Fruit fly (Drosophila melanogaster): ENCODE measurements around the gene Scsalpha1.

Scsalpha1 gene

dm6 chr3L:3785002-3785661 lies 28.9 kb upstream of the Scsalpha1 start (continued):
- TF ChIP-seq CG6765 (GFP tag; optimal IDR thresholded peaks at IDR 0.05) (no peak), CG11085 (GFP tag; IDR thresholded peaks at IDR 0.05) (peak; percentile 88), CG1233 (GFP tag; optimal IDR thresholded peaks at IDR 0.05) (peak; percentile 72), CG14965 (GFP tag; optimal IDR thresholded peaks at IDR 0.05; ENCODE audit: borderline replicate concordance) (peak; percentile 80), Gsc (GFP tag; IDR thresholded peaks at IDR 0.05) (peak; percentile 92), CG7556 (GFP tag; optimal IDR thresholded peaks at IDR 0.05) (peak; percentile 91), HLH54F (GFP tag; optimal IDR thresholded peaks at IDR 0.05) (peak; percentile 93), CG3163 (GFP tag; optimal IDR thresholded peaks at IDR 0.05) (peak; percentile 82), CG14667 (GFP tag; IDR thresholded peaks at IDR 0.05) (peak; percentile 94)

- TF ChIP-seq CG4617 (GFP tag; optimal IDR thresholded peaks at IDR 0.05; ENCODE audit: borderline replicate concordance) = no peak
- peak; percentile 68; the same call in 2 of the 3 replicates for TF ChIP-seq zfh1 (GFP tag; IDR thresholded peaks at IDR 0.05)
- peak in 1 of 2 experiments; percentile 74 for TF ChIP-seq crp (GFP tag; optimal IDR thresholded peaks at IDR 0.05)
- TF ChIP-seq D19B (GFP tag; optimal IDR thresholded peaks at IDR 0.05) = no peak
- TF ChIP-seq Doc3 (GFP tag; IDR thresholded peaks at IDR 0.05; ENCODE audit: partially characterized antibody) = no peak
- TF ChIP-seq CG5245 (GFP tag; optimal IDR thresholded peaks at IDR 0.05) = no peak
- peak; percentile 87 for TF ChIP-seq grau (tag; optimal IDR thresholded peaks at IDR 0.05)
- TF ChIP-seq CG7928 (GFP tag; optimal IDR thresholded peaks at IDR 0.05) = no peak
- no peak for TF ChIP-seq sc (optimal IDR thresholded peaks at IDR 0.05)
- TF ChIP-seq sc (GFP tag; optimal IDR thresholded peaks at IDR 0.05) = peak; percentile 13
- TF ChIP-seq Med (GFP tag) = peak; percentile 78
- TF ChIP-seq BtbVII (GFP tag; optimal IDR thresholded peaks at IDR 0.05) = no peak
- no peak for TF ChIP-seq Fer3 (tag; optimal IDR thresholded peaks at IDR 0.05)
- no peak for TF ChIP-seq nom (GFP tag; optimal IDR thresholded peaks at IDR 0.05)
- TF ChIP-seq CG2120 (GFP tag; optimal IDR thresholded peaks at IDR 0.05) = no peak
- no peak for TF ChIP-seq emc (GFP tag; optimal IDR thresholded peaks at IDR 0.05)
- TF ChIP-seq pzg (GFP tag; optimal IDR thresholded peaks at IDR 0.05) = no peak
- TF ChIP-seq CG9876 (GFP tag; optimal IDR thresholded peaks at IDR 0.05) = no peak
- TF ChIP-seq tna (GFP tag; IDR thresholded peaks at IDR 0.05; ENCODE audit: partially characterized antibody) = no peak
- no peak for TF ChIP-seq abd-A (tag; optimal IDR thresholded peaks at IDR 0.05)
- TF ChIP-seq Poxn (GFP tag; IDR thresholded peaks at IDR 0.05) = no peak
- TF ChIP-seq HLH4C (GFP tag; IDR thresholded peaks at IDR 0.05; ENCODE audit: partially characterized antibody) = no peak
- TF ChIP-seq CG2712 (tag; optimal IDR thresholded peaks at IDR 0.05) = peak; percentile 55
- no peak for TF ChIP-seq CG11560 (tag; IDR thresholded peaks at IDR 0.05)
- TF ChIP-seq HLH3B (GFP tag; IDR thresholded peaks at IDR 0.05) = peak; percentile 47; the same call in 1 of the 2 replicates
- TF ChIP-seq CG1603 (tag; optimal IDR thresholded peaks at IDR 0.05) = peak; percentile 43
- TF ChIP-seq Dll (GFP tag; IDR thresholded peaks at IDR 0.05; ENCODE audit: partially characterized antibody) = no peak
- no peak for TF ChIP-seq CG3726 (GFP tag; IDR thresholded peaks at IDR 0.05)
- TF ChIP-seq Hr39 (optimal IDR thresholded peaks at IDR 0.05) = no peak
- no peak for TF ChIP-seq pita (GFP tag; optimal IDR thresholded peaks at IDR 0.05)
- 0 out of 3 replicates have a peak, but pooled peaks have one; percentile 6 for TF ChIP-seq otp (GFP tag; IDR thresholded peaks at IDR 0.05)
- TF ChIP-seq dm (GFP tag; optimal IDR thresholded peaks at IDR 0.05) = no peak
- TF ChIP-seq al (GFP tag; IDR thresholded peaks at IDR 0.05) = no peak
- no peak for TF ChIP-seq CG12071 (GFP tag; optimal IDR thresholded peaks at IDR 0.05)
- TF ChIP-seq CG18476 (GFP tag; optimal IDR thresholded peaks at IDR 0.05) = no peak
- no peak for TF ChIP-seq gro (GFP tag; optimal IDR thresholded peaks at IDR 0.05)
- TF ChIP-seq CG11696 (GFP tag; IDR thresholded peaks at IDR 0.05) = no peak
- TF ChIP-seq CG10979 (tag; optimal IDR thresholded peaks at IDR 0.05) = peak; percentile 29
- TF ChIP-seq Doc2 (GFP tag; IDR thresholded peaks at IDR 0.05) = no peak
- TF ChIP-seq p53 (GFP tag; optimal IDR thresholded peaks at IDR 0.05) = no peak
- no peak for TF ChIP-seq ash1 (GFP tag; optimal IDR thresholded peaks at IDR 0.05)
Measured at dm6 chr3L:3785688-3786087, 28.3 kb upstream of the Scsalpha1 start.

Data from whole organism, embryonic.